Worm (Caenorhabditis elegans) whole organism, young adult: ENCODE measurements around the gene otub-1.

Source experiments
- B0336.3 ChIP-seq: fragments of 200-800 bp; sonication (Bioruptor generic); IDR thresholded peaks from 2 replicates; pipeline ENCODE4 v1.3.6; 2022; ENCODE audit warnings: missing genetic modification characterization, missing compliant biosample characterization
- D2030.7 ChIP-seq: fragments of 200-800 bp; sonication (Bioruptor generic); IDR thresholded peaks from 2 replicates; pipeline ENCODE4 v1.3.6; 2022; ENCODE audit warnings: missing genetic modification reagents, missing genetic modification characterization, missing compliant biosample characterization
- F57C9.4 ChIP-seq: sonication (generic microtip); optimal IDR thresholded peaks from 2 replicates; lab custom pipeline; 2017; ENCODE audit warnings: mild to moderate bottlenecking, missing genetic modification characterization, missing compliant biosample characterization
- K11D2.4 ChIP-seq: fragments of 200-800 bp; sonication (Bioruptor generic); IDR thresholded peaks from 2 replicates; pipeline ENCODE4 v1.3.6; 2022; ENCODE audit warnings: missing genetic modification reagents, missing genetic modification characterization, missing compliant biosample characterization
- K12H6.12 ChIP-seq: fragments of 200-800 bp; sonication (Bioruptor generic); optimal IDR thresholded peaks from 2 replicates; lab custom pipeline; 2018; ENCODE audit warnings: mild to moderate bottlenecking, missing genetic modification characterization, missing compliant biosample characterization
- Y67H2A.10 ChIP-seq: fragments of 200-800 bp; sonication (Bioruptor generic); conservative IDR thresholded peaks from 2 replicates; pipeline ENCODE4 v1.3.6; 2022; ENCODE audit warnings: missing genetic modification reagents, missing genetic modification characterization, missing compliant biosample characterization
- ZK185.1 ChIP-seq: sonication (generic microtip); optimal IDR thresholded peaks from 2 replicates; lab custom pipeline; 2016; ENCODE audit warnings: mild to moderate bottlenecking, missing genetic modification characterization, missing compliant biosample characterization; ENCODE audit not compliant: poor library complexity, severe bottlenecking
- akir-1 ChIP-seq: fragments of 200-800 bp; sonication (Bioruptor generic); optimal IDR thresholded peaks from 2 replicates; lab custom pipeline; 2018; ENCODE audit warnings: mild to moderate bottlenecking, missing genetic modification characterization, moderate library complexity, missing compliant biosample characterization
- ama-1 ChIP-seq, 3 experiments: fragments of 150-350 bp in 1 of 3; sonication (generic microtip) in 2 of 3; optimal IDR thresholded peaks; 2 replicates each; lab custom pipeline; 2014 to 2018; ENCODE audit warnings: missing biosample characterization in 2 of 3, missing genetic modification characterization in 2 of 3, missing genetic modification reagents in 2 of 3
- athp-1 ChIP-seq: sonication (generic microtip); optimal IDR thresholded peaks from 2 replicates; lab custom pipeline; 2017; ENCODE audit warnings: mild to moderate bottlenecking, missing genetic modification characterization, missing compliant biosample characterization
- attf-5 ChIP-seq: fragments of 200-800 bp; sonication (Bioruptor generic); optimal IDR thresholded peaks from 2 replicates; lab custom pipeline; 2018; ENCODE audit warnings: mild to moderate bottlenecking, missing genetic modification characterization, missing compliant biosample characterization
- cebp-1 ChIP-seq, 2 experiments: fragments of 200-800 bp in 1 of 2; sonication (Bioruptor generic) in 1 of 2; sonication (generic microtip) in 1 of 2; IDR thresholded peaks in 1 of 2; optimal IDR thresholded peaks in 1 of 2; 2 replicates each; pipeline versions ENCODE4 v1.3.6 to Lab custom; 2017 to 2022; ENCODE audit warnings: missing compliant biosample characterization in 2 of 2, missing genetic modification characterization in 2 of 2, mild to moderate bottlenecking in 1 of 2, missing genetic modification reagents in 1 of 2, moderate library complexity in 1 of 2
- cebp-2 ChIP-seq: fragments of 200-800 bp; sonication (Bioruptor generic); IDR thresholded peaks from 2 replicates; pipeline ENCODE4 v1.3.6; 2022; ENCODE audit warnings: missing genetic modification characterization, missing compliant biosample characterization
- ceh-100 ChIP-seq: fragments of 200-800 bp; sonication (Bioruptor generic); IDR thresholded peaks from 2 replicates; pipeline ENCODE4 v1.3.6; 2022; ENCODE audit warnings: missing genetic modification reagents, missing genetic modification characterization, missing compliant biosample characterization
- ceh-27 ChIP-seq: fragments of 200-800 bp; sonication (Bioruptor generic); optimal IDR thresholded peaks from 2 replicates; lab custom pipeline; 2018; ENCODE audit warnings: mild to moderate bottlenecking, missing genetic modification characterization, moderate library complexity, missing compliant biosample characterization
- ceh-79 ChIP-seq: sonication (generic microtip); optimal IDR thresholded peaks from 2 replicates; lab custom pipeline; 2017; ENCODE audit warnings: mild to moderate bottlenecking, missing genetic modification characterization, missing compliant biosample characterization
- ceh-91 ChIP-seq: fragments of 200-800 bp; sonication (Bioruptor generic); IDR thresholded peaks from 2 replicates; pipeline ENCODE4 v1.3.6; 2022; ENCODE audit warnings: missing genetic modification reagents, missing genetic modification characterization, missing compliant biosample characterization
- dpl-1 ChIP-seq: fragments of 150-350 bp; optimal IDR thresholded peaks from 2 replicates; lab custom pipeline; 2014; ENCODE audit warnings: missing biosample characterization, missing genetic modification reagents, missing genetic modification characterization
- efl-1 ChIP-seq: fragments of 150-350 bp; optimal IDR thresholded peaks from 2 replicates; lab custom pipeline; 2014; ENCODE audit warnings: missing biosample characterization, missing genetic modification reagents, missing genetic modification characterization
- egrh-3 ChIP-seq: fragments of 200-800 bp; sonication (Bioruptor generic); IDR thresholded peaks from 2 replicates; pipeline ENCODE4 v1.3.6; 2022; ENCODE audit warnings: missing genetic modification reagents, missing genetic modification characterization, missing compliant biosample characterization
- him-1 ChIP-seq: sonication (generic microtip); optimal IDR thresholded peaks from 2 replicates; lab custom pipeline; 2016; ENCODE audit warnings: missing genotype, missing genetic modification reagents, missing genetic modification characterization, missing compliant biosample characterization
- hmg-1.2 ChIP-seq: fragments of 200-800 bp; sonication (Bioruptor generic); IDR thresholded peaks from 2 replicates; pipeline ENCODE4 v1.3.6; 2022; ENCODE audit warnings: missing genetic modification reagents, missing genetic modification characterization, missing compliant biosample characterization
- lin-40 ChIP-seq: sonication (generic microtip); optimal IDR thresholded peaks from 2 replicates; lab custom pipeline; 2016; ENCODE audit warnings: missing genetic modification characterization, mild to moderate bottlenecking, missing compliant biosample characterization, missing genotype, missing genetic modification reagents
- lsl-1 ChIP-seq: fragments of 200-800 bp; sonication (Bioruptor generic); optimal IDR thresholded peaks from 2 replicates; lab custom pipeline; 2018; ENCODE audit warnings: mild to moderate bottlenecking, missing genetic modification characterization, moderate library complexity, missing compliant biosample characterization
- madf-10 ChIP-seq: sonication (generic microtip); optimal IDR thresholded peaks from 2 replicates; lab custom pipeline; 2016; ENCODE audit warnings: mild to moderate bottlenecking, missing genetic modification characterization, missing compliant biosample characterization
- madf-6 ChIP-seq: fragments of 200-800 bp; sonication (Bioruptor generic); IDR thresholded peaks from 2 replicates; pipeline ENCODE4 v1.3.6; 2022; ENCODE audit warnings: missing genetic modification reagents, missing genetic modification characterization, missing compliant biosample characterization
- mcd-1 ChIP-seq: fragments of 200-800 bp; sonication (Bioruptor generic); IDR thresholded peaks from 2 replicates; pipeline ENCODE4 v1.3.6; 2022; ENCODE audit warnings: missing genetic modification reagents, missing genetic modification characterization, missing compliant biosample characterization
- rcor-1 ChIP-seq: fragments of 200-800 bp; sonication (Bioruptor generic); IDR thresholded peaks from 2 replicates; pipeline ENCODE4 v1.3.6; 2022; ENCODE audit warnings: missing genetic modification reagents, missing genetic modification characterization, missing compliant biosample characterization
- repo-1 ChIP-seq: sonication (generic microtip); optimal IDR thresholded peaks from 2 replicates; lab custom pipeline; 2017; ENCODE audit warnings: mild to moderate bottlenecking, missing genetic modification characterization, missing compliant biosample characterization
- snpc-1.1 ChIP-seq: sonication (generic microtip); optimal IDR thresholded peaks from 2 replicates; lab custom pipeline; 2017; ENCODE audit warnings: missing genetic modification characterization, mild to moderate bottlenecking, missing compliant biosample characterization, antibody characterized with exemption, moderate library complexity, missing genotype, missing genetic modification reagents; ENCODE audit not compliant: insufficient read depth
- snpc-4 ChIP-seq, 5 experiments: fragments of 150-350 bp in 1 of 5; sonication (generic microtip) in 4 of 5; optimal IDR thresholded peaks; 2 replicates each; lab custom pipeline; 2014 to 2018; ENCODE audit warnings: missing genetic modification characterization in 5 of 5, missing biosample characterization in 3 of 5, antibody characterized with exemption in 2 of 5, mild to moderate bottlenecking in 2 of 5, missing compliant biosample characterization in 2 of 5, missing genotype in 2 of 5, moderate library complexity in 2 of 5, missing genetic modification reagents in 1 of 5
- sptf-2 ChIP-seq: fragments of 200-800 bp; sonication (Bioruptor generic); optimal IDR thresholded peaks from 2 replicates; lab custom pipeline; 2018; ENCODE audit warnings: mild to moderate bottlenecking, missing genetic modification characterization, missing compliant biosample characterization
- tbp1 ChIP-seq: fragments of 200-800 bp; sonication (Bioruptor generic); optimal IDR thresholded peaks from 2 replicates; lab custom pipeline; 2018; ENCODE audit warnings: mild to moderate bottlenecking, missing genetic modification characterization, missing compliant biosample characterization
- tlf-1 ChIP-seq: fragments of 200-800 bp; sonication (Bioruptor generic); optimal IDR thresholded peaks from 2 replicates; lab custom pipeline; 2018; ENCODE audit warnings: mild to moderate bottlenecking, missing genetic modification characterization, missing compliant biosample characterization
- unc-130 ChIP-seq: sonication (generic microtip); optimal IDR thresholded peaks from 2 replicates; lab custom pipeline; 2016; ENCODE audit warnings: missing genetic modification reagents, missing genetic modification characterization, missing compliant biosample characterization
- zfh-2 ChIP-seq: fragments of 200-800 bp; sonication (Bioruptor generic); conservative IDR thresholded peaks from 2 replicates; pipeline ENCODE4 v1.3.6; 2022; ENCODE audit warnings: missing genetic modification reagents, missing genetic modification characterization, missing compliant biosample characterization
- ztf-18 ChIP-seq: sonication (generic microtip); optimal IDR thresholded peaks from 2 replicates; lab custom pipeline; 2016; ENCODE audit warnings: missing genotype, mild to moderate bottlenecking, missing genetic modification characterization, missing compliant biosample characterization

The otub-1 gene

DNA sequence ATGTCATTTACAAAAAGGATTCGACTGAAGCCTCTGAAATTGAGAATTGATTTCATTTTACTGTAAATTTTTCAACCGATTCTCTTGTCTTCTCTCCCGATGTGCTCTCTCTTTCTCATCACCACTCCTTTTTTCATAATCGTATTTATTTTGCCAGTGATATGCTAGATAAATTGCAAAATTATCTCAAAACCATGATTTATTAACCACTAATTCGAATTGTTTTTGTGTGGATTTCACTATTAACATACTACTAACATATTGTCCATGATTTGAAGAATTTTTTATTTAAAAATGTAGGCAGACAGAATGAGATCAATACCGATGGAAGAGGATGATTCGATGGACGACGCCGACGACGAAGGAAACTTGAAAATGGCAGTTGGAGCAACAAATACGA lies 1.1 kb downstream of the otub-1 start, which contains the start of gene C25D7.10:
TSS of gene C25D7.10 (plus strand) at position 301 of the 400 bp plus-strand sequence.
- TF ChIP-seq madf-6 (GFP tag; lab: Robert Waterston, UW) (0 out of 2 replicates have a peak, but pooled peaks have one; percentile 23), ceh-79 (no peak), ceh-27 (no peak), unc-130 (GFP tag; lab: Kevin White, UChicago) (no peak), cebp-2 (GFP tag; lab: Robert Waterston, UW) (0 out of 2 replicates have a peak, but pooled peaks have one; percentile 65)

DNA sequence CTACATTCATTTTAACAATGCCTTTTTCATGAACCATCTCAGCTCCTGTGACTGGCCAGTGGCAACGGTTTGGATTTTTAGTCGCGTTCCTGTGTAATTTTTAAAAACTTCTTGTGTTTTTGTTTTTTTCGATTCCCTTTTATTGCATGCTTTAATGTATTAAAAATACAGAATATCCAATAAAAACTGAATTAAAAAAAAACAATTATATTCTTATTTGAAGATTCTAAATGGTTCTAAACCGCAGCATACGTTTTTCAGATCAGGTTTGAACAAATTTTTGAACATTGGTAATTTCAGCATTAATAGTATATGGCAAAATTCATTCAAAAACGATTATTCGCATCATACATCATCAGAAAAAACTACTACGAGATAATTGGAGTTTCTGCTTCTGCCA lies 2.3 kb downstream of the otub-1 start, which contains the start of gene dnj-3:
TSS of gene dnj-3 (plus strand) at position 301 of the 400 bp plus-strand sequence.
- TF ChIP-seq rcor-1 (GFP tag; lab: Robert Waterston, UW) (no peak), ceh-100 (no peak), efl-1 (GFP tag; lab: Kevin White, UChicago) (no peak), K12H6.12 (tag; lab: Kevin White, UChicago) (no peak), athp-1 (tag; lab: Kevin White, UChicago) (no peak)

- no peak for TF ChIP-seq ZK185.1
- TF ChIP-seq D2030.7 (GFP tag; lab: Robert Waterston, UW) = peak; percentile 42; the same call in 1 of the 2 replicates
- TF ChIP-seq lsl-1 (GFP tag; lab: Kevin White, UChicago) = peak; percentile 62
- TF ChIP-seq tlf-1 (GFP tag; lab: Kevin White, UChicago) = no peak
- TF ChIP-seq repo-1 (tag; lab: Kevin White, UChicago) = no peak
- no peak for TF ChIP-seq dpl-1 (GFP tag; lab: Kevin White, UChicago)
- no peak for TF ChIP-seq Y67H2A.10 (GFP tag; lab: Robert Waterston, UW)
- TF ChIP-seq ztf-18 = no peak
- no peak for TF ChIP-seq ceh-79
- no peak for TF ChIP-seq zfh-2 (GFP tag; lab: Robert Waterston, UW)
- no peak for TF ChIP-seq snpc-1.1 (tag; lab: Kevin White, UChicago)
- TF ChIP-seq F57C9.4 (tag; lab: Kevin White, UChicago) = no peak
- TF ChIP-seq ceh-91 (GFP tag; lab: Robert Waterston, UW) = no peak
- no peak for TF ChIP-seq sptf-2
- TF ChIP-seq efl-1 (GFP tag; lab: Kevin White, UChicago) = no peak
Observed at ce11 chrV:15069435-15069985, 3.4 kb downstream of the otub-1 start.

DNA sequence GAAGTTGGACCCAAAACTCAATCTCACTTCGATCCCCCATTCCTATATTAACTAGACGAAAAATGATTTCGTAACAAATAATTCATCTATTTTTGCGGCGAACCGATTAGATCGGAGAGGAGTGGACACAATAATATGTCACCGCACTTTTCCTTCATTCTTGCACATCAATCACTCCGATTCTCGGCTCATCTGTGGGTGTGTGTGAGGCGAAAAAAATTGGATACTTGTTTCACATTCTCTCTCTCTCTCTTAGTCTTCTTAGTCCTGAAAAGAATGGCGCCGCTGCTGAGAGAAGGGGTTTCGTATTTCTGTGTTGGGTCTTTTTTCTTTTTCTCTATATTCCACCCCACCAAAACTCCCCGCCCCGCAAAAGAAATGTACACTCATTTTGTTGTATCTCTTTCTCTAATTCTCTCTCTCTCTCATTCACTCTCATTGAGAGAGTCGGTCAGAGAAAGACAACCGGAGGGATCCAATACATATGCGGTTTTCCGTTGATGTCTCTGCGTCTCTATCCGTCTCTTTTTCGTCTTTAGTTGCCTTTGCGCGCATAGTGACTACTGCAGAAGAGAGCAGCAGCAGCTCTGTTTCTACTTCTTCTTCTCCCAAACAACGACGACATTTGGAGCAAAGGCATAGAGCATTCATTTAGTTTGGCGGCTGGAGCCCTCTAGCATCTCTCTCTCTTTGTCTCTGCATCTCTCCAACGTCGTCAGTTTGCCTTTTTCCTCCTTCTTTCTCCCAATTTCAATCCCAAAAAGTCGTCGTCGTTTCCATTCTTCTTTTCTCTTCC lies 5.1 kb downstream of the otub-1 start, which contains the start of gene unc-76:
TSS of gene unc-76 (plus strand) at position 746 of the 796 bp plus-strand sequence.
- TF ChIP-seq attf-5 (GFP tag; lab: Kevin White, UChicago) = peak; percentile 38
- TF ChIP-seq cebp-1 (GFP tag; IDR thresholded peaks at IDR 0.05; lab: Robert Waterston, UW) = no peak
- peak; percentile 67 for TF ChIP-seq cebp-1 (tag; optimal IDR thresholded peaks at IDR 0.05; lab: Kevin White, UChicago)
- TF ChIP-seq K12H6.12 (tag; lab: Kevin White, UChicago) = peak; percentile 89
- TF ChIP-seq him-1 (tag; lab: Kevin White, UChicago) = no peak
- TF ChIP-seq efl-1 (GFP tag; lab: Kevin White, UChicago) = no peak
- peak; percentile 51 for TF ChIP-seq mcd-1 (GFP tag; lab: Robert Waterston, UW)
- peak; percentile 53; the same call in 1 of the 2 replicates for TF ChIP-seq zfh-2 (GFP tag; lab: Robert Waterston, UW)
- peak; percentile 29 for TF ChIP-seq ztf-18
- peak; percentile 69 for TF ChIP-seq hmg-1.2 (GFP tag; lab: Robert Waterston, UW)
- no peak for TF ChIP-seq snpc-4 (GFP tag; optimal IDR thresholded peaks at IDR 0.05; lab: Kevin White, UChicago)
- peak in 2 of 4 experiments; percentile 34 to 55 for TF ChIP-seq snpc-4 (tag; optimal IDR thresholded peaks at IDR 0.05; lab: Kevin White, UChicago)
- TF ChIP-seq egrh-3 (GFP tag; lab: Robert Waterston, UW) = 0 out of 2 replicates have a peak, but pooled peaks have one; percentile 15
- TF ChIP-seq K11D2.4 = peak; percentile 56; the same call in 1 of the 2 replicates
- TF ChIP-seq ama-1 (optimal IDR thresholded peaks at IDR 0.05; lab: Kevin White, UChicago) = no peak
- TF ChIP-seq ama-1 (GFP tag; optimal IDR thresholded peaks at IDR 0.05; lab: Kevin White, UChicago) = no peak
- peak; percentile 10 for TF ChIP-seq tbp1 (GFP tag; lab: Kevin White, UChicago)
- TF ChIP-seq ceh-27 = peak; percentile 13
- peak; percentile 76 for TF ChIP-seq lin-40 (tag; lab: Kevin White, UChicago)
- TF ChIP-seq D2030.7 (GFP tag; lab: Robert Waterston, UW) = no peak
- no peak for TF ChIP-seq akir-1 (GFP tag; lab: Kevin White, UChicago)
- peak; percentile 39; the same call in 1 of the 2 replicates for TF ChIP-seq B0336.3 (GFP tag; lab: Robert Waterston, UW)
- peak; percentile 20 for TF ChIP-seq madf-10 (tag; lab: Kevin White, UChicago)
- TF ChIP-seq, all 124 proteins: peak for 15
